Fruit fly (Drosophila melanogaster) whole organism: ENCODE measurements around the gene Sema1a.
A peak's percentile ranks its signal among the peaks of the same experiment; 100 is the strongest.

Source experiments
- CG8478 ChIP-seq: fragments of >200 bp; optimal IDR thresholded peaks from 2 replicates; lab custom pipeline; 2018; ENCODE audit warnings: inconsistent platforms
- Dll ChIP-seq: fragments of >200 bp; optimal IDR thresholded peaks from 2 replicates; lab custom pipeline; 2017
- EcR ChIP-seq, 2 experiments: fragments of >200 bp; optimal IDR thresholded peaks; 2 replicates each; lab custom pipeline; 2017; ENCODE audit warnings: missing biosample characterization in 2 of 2, missing genetic modification characterization in 2 of 2, missing genetic modification reagents in 2 of 2
- pan ChIP-seq: fragments of >200 bp; optimal IDR thresholded peaks from 2 replicates; lab custom pipeline; 2017
- psq ChIP-seq: fragments of >200 bp; optimal IDR thresholded peaks from 2 replicates; lab custom pipeline; 2017
- usp ChIP-seq: fragments of >200 bp; optimal IDR thresholded peaks from 2 replicates; lab custom pipeline; 2017; ENCODE audit warnings: missing biosample characterization, missing genetic modification characterization, mixed read lengths

The Sema1a gene

DNA sequence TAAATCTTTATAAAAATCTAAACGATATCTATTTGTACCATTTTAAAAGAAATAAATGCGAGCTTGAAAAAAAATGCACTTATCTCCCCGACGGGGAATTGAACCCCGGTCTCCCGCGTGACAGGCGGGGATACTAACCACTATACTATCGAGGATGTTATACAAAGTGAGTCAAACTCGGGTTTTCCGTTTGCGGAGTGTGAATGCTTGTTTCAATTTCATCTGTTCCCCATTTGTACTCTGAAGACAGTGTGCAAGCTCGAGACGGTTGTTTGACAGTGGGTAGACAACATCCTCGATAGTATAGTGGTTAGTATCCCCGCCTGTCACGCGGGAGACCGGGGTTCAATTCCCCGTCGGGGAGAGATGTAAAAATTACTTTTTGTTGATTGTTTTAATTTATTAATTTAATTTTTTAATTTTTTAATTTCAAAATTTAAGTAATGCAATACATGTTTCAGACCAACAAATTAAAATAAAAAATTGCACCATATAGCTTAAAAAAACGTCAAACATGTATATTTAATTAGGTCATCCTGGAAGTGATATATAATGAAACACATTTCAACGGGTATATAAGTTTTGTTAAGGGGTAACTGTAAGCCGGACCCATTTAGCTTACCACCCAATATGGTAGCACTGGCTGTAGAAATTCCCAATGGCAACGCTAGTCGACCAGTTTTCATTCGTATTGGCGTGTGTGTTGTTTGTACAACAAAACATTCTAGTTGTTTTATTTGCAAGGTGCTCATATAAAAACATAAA is at the start of gene Sema1a:
Gene Sema1a, plus strand, starts transcription at position 679 of the 765 bp plus-strand sequence.
- TF ChIP-seq psq (lab: Kevin White, UChicago), result no peak
- peak; percentile 84 for TF ChIP-seq pan (lab: Kevin White, UChicago)
- TF ChIP-seq usp (GFP tag; lab: Kevin White, UChicago), result no peak

DNA sequence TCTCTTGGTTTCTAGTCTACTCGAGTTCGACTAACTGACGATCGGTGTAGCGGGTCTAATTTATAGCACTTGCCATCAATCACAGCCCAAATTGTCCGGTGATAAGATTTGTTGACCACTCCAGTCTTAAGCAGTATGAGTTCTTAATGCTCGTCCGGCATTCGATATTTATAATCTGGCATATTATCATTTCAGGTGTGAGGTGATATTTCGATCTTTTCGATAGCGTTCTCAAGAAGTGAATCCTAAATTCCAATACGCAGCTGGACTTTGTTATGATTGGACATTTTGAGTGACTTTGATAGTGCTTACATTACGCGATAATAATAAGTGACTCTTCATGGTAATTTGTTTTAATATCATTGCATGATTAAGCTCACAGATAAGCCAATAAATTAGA is 45.7 kb upstream of the Sema1a start, which contains the start of gene Bace:
Gene Bace, minus strand, starts transcription at position 39 of the 400 bp plus-strand sequence.
- TF ChIP-seq psq (lab: Kevin White, UChicago) (no peak), Dll (no peak), usp (GFP tag; lab: Kevin White, UChicago) (no peak), EcR (GFP tag; optimal IDR thresholded peaks at IDR 0.05; lab: Kevin White, UChicago) (no peak)

DNA sequence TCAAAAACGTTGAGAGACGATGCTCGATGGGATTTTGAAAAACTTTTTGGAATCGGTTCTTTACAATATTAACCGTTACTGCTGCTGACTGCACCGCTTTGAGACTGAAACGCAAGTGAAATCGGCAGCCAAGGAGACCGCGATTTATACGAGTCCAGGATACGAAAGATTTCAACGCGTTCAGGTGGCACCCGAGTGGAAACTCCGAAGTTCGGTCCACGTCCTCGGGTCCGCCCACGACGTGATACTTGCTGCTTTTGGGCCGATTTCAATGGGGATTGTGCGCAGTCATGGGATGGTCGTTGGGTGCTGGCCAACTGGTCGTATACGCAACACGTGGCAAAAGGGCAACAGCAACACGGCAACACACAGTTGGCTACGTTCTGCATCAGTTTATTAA is 35.2 kb upstream of the Sema1a start, which contains the start of gene Dh31:
Gene Dh31, minus strand, starts transcription at position 117 of the 400 bp plus-strand sequence.
- no peak for TF ChIP-seq pan (lab: Kevin White, UChicago)
- no peak for TF ChIP-seq Dll
- no peak for TF ChIP-seq usp (GFP tag; lab: Kevin White, UChicago)
- no peak for TF ChIP-seq CG8478 (lab: Kevin White, UChicago)
- no peak for TF ChIP-seq psq (lab: Kevin White, UChicago)
- no peak for TF ChIP-seq EcR (GFP tag; optimal IDR thresholded peaks at IDR 0.05; lab: Kevin White, UChicago)

DNA sequence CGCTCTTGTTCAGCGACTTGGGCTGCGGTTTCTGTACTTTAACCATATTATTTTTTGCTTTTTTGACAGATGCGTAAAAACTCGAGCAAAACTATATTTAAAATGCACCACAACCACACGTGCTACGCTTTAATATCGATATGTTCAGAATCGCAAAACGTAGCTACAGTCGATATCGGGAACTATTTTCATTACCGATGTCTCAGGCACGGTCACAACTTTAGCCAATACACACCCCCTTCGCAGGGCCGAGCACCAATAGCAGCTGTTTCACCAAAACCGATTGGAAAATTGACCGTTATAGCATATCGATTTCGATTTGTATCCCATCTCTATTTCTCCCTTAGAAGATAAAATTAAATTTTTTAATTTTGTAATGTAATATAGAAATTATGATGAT is 30.2 kb upstream of the Sema1a start, which contains the start of gene CG13096:
Gene CG13096, minus strand, starts transcription at position 144 of the 400 bp plus-strand sequence.
- TF ChIP-seq EcR (GFP tag; optimal IDR thresholded peaks at IDR 0.05; lab: Kevin White, UChicago) (no peak), Dll (no peak), psq (lab: Kevin White, UChicago) (no peak), usp (GFP tag; lab: Kevin White, UChicago) (no peak), CG8478 (lab: Kevin White, UChicago) (no peak), pan (lab: Kevin White, UChicago) (no peak)

DNA sequence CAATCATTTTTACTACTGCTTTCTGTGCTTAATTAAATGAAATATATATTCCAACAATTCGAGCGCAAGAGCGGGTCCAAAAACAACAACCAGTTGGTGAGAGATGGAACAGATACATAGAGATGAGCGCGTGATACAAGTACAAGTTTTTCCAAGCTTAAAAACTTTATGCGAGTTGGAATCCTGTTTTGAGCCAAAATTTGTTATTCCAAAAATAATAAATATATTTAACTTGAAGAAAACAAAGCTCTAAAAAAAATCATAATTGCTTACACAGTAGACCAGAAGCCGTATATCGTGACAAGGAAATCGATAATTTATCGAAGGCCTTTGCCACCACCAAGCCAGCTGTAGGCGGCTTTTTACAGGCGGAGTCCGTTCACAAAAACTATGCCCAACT is 27.2 kb upstream of the Sema1a start, which contains the start of the genes CG13097 and PIG-U:
Gene CG13097, minus strand, starts transcription at position 121 of the 400 bp plus-strand sequence.
Gene PIG-U, plus strand, starts transcription at position 349 of the 400 bp plus-strand sequence.
- TF ChIP-seq Dll, result no peak
- TF ChIP-seq usp (GFP tag; lab: Kevin White, UChicago), result no peak

DNA sequence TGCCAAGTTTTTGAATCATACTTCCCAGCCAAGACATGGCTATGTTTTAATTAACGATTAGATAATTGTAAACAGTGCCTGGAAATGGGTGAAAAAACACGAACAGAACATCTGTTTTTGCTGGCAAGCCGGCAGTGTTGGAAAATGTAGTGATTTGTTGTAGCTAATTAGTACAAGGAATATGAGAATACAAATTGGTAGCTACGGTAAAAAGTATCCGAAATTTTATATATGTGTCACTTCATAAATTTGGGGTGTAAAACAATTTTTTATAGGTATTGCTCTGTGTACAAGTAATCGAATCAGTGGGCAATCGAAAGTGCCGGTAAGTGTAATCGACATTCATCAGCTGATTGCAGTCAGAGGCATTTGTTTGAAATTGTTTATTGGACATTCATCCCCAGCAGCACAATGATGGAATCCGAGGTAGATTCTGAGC is 24.7 kb upstream of the Sema1a start, which contains the start of the genes mRpL51 and Uba4:
Gene mRpL51, minus strand, starts transcription at position 125 of the 439 bp plus-strand sequence.
Gene Uba4, plus strand, starts transcription at position 156 of the 439 bp plus-strand sequence.
- TF ChIP-seq psq (lab: Kevin White, UChicago), result no peak

DNA sequence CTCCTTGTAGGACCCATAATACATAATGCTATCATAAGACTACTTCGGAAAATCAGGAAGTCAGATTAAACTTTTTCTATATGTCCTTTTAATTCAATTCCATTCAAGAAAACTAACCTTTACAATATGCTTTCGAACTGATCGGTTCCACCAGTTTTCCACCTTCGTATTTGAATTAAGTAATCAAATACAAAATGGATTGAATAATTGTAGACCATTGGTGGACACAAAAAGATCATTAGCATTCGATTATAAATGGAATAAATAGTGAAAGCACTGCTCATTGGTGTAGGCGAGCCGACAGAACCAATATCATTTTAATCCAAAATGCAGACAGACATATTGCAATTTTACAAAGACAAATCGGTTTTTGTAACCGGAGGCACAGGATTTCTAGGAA is 22.6 kb upstream of the Sema1a start, which contains the start of gene Sgp:
Gene Sgp, plus strand, starts transcription at position 301 of the 400 bp plus-strand sequence.
- TF ChIP-seq psq (lab: Kevin White, UChicago) (no peak), CG8478 (lab: Kevin White, UChicago) (no peak), pan (lab: Kevin White, UChicago) (no peak)

DNA sequence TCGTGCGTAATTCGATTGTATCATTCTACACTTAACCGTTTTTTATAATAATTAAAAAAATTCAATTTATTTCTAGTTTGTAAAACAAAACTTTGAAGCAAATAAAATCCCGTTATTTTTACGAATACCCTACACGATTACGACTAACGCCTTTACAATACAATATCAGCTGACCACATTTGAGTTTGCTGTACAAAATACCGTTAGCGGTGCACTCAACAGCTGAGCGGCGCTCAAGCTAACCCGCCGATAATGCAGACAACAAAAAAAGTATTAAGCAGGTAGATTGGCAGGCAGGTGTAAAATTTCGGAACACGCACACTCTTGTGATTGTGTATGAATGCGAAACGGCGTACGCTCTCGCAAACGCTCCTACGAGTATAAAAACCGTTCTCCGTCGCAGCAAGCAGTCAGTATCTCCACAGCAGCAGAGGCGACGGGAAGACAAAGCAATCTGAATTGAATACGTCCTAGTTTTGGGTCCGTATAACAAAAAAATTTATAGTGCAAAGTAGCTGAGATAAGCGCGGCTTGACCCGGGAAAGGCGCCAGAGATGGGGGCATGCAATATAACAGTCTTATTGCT is 20.1 kb upstream of the Sema1a start, which contains the start of gene Acer:
Gene Acer, plus strand, starts transcription at position 210 of the 586 bp plus-strand sequence.
- no peak for TF ChIP-seq CG8478 (lab: Kevin White, UChicago)
- no peak for TF ChIP-seq pan (lab: Kevin White, UChicago)
- no peak for TF ChIP-seq psq (lab: Kevin White, UChicago)

DNA sequence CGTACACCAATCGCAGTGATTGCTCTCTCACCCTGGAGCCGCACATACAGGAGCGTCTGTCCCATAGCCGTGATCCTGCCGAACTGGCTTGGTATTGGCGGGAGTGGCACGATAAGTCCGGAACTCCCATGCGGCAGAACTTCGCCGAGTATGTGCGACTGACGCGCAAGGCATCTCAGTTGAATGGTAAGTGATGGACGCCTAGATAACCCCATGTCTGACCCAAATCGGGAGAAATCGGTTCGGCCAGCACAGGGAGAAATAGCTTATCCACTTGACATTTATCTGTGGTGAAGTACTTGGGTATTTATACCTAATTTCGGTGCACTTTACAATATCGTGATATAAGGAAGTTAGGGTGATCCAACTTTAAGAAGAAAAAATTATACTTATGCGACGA is 19.2 kb upstream of the Sema1a start:
- TF ChIP-seq pan (lab: Kevin White, UChicago) (no peak), usp (GFP tag; lab: Kevin White, UChicago) (no peak), Dll (no peak), EcR (GFP tag; optimal IDR thresholded peaks at IDR 0.05; lab: Kevin White, UChicago) (no peak), psq (lab: Kevin White, UChicago) (no peak), CG8478 (lab: Kevin White, UChicago) (no peak)

DNA sequence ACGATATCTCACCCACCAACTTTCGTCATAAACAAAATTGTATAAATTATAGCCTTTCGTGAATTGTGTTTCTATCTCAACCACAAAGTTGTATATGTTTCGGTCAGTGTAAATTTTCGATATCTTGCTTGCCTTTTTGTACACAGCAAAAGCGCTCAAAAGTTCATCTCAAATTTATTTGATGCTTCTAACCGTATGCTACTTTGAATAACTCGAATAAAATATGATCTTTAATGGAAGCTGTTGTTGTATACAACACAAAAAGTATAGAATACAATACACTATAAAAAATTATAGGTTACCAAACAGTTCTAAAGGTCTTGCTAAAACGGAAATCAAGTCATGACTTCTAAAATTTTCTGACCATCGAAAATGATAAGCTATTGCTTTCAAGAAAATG is 16.9 kb upstream of the Sema1a start:
- TF ChIP-seq pan (lab: Kevin White, UChicago) (no peak), psq (lab: Kevin White, UChicago) (no peak), usp (GFP tag; lab: Kevin White, UChicago) (no peak), Dll (no peak), CG8478 (lab: Kevin White, UChicago) (no peak), EcR (GFP tag; optimal IDR thresholded peaks at IDR 0.05; lab: Kevin White, UChicago) (no peak)

DNA sequence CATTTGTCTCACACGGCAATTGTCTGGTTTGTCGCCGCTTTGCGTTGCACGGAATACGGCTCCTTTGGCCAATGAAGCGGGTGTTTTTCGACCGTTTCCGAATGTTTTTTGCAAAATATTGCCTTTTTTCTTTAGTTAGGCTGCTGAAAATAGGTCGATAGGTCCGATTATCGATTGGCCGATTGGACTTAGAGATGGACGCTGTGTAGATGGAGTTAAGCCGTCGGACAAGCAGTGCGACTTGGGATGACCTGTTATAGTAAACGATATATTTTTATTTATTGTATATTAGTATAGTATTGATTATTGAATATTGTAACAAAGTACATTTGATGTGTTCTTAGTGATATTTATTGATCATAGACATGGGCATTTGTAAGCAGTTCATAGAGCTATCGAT is 13.6 kb upstream of the Sema1a start, which contains the start of the genes lmgA and lmgB:
Gene lmgA, minus strand, starts transcription at position 301 of the 400 bp plus-strand sequence.
Gene lmgB, minus strand, starts transcription at position 301 of the 400 bp plus-strand sequence.
- TF ChIP-seq pan (lab: Kevin White, UChicago) (no peak), Dll (no peak), psq (lab: Kevin White, UChicago) (no peak)

DNA sequence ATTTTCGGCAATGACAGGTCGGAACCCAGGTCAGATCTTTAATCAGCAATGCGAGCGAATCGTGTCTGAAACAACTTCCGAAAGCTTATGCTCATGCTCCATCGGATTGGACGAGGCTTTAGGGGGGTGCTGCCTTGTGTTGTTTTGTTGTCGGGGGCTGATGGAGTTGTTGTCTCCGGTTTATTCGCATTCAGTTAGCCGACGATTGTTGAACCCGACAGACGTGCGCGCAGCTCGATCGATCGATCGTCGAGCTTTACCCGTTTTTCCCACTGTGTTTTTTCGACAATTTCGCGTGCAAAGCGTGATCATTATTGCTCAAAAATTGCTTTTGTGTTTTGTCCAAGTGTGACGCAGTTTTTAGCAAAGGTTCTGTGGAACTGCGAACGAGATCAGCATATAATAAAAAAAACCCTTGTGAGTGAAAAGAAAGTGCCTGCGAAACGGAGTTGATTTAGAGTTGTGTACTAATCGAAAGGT is 13.0 kb upstream of the Sema1a start, which contains the start of gene CG17834:
Gene CG17834, plus strand, starts transcription at position 191 of the 480 bp plus-strand sequence.
- TF ChIP-seq Dll (no peak), pan (lab: Kevin White, UChicago) (no peak), CG8478 (lab: Kevin White, UChicago) (no peak), usp (GFP tag; lab: Kevin White, UChicago) (no peak), EcR (GFP tag; optimal IDR thresholded peaks at IDR 0.05; lab: Kevin White, UChicago) (no peak), psq (lab: Kevin White, UChicago) (no peak)
